Fruit fly (Drosophila melanogaster) whole organism, embryonic: ENCODE data around the gene CG16957.

ENCODE experiments used
- Abd-B ChIP-seq: fragments of 200-800 bp; sonication (Bioruptor generic); optimal IDR thresholded peaks from 2 replicates; lab custom pipeline; 2018; ENCODE audit warnings: missing biosample characterization, mild to moderate bottlenecking, missing genetic modification characterization, moderate library complexity
- CG11093 ChIP-seq: fragments of 200-800 bp; sonication (Bioruptor generic); IDR thresholded peaks from 3 replicates; pipeline ENCODE4 v1.3.6; 2022; ENCODE audit warnings: missing biosample characterization, missing genetic modification characterization
- CG12071 ChIP-seq: fragments of 200-800 bp; sonication (Bioruptor generic); optimal IDR thresholded peaks from 3 replicates; lab custom pipeline; 2018; ENCODE audit warnings: missing biosample characterization, mild to moderate bottlenecking, missing genetic modification characterization
- CG12219 ChIP-seq: fragments of 200-800 bp; sonication (Bioruptor generic); optimal IDR thresholded peaks from 3 replicates; lab custom pipeline; 2018; ENCODE audit warnings: missing biosample characterization, mild to moderate bottlenecking, missing genetic modification characterization
- CG12659 ChIP-seq: fragments of 200-800 bp; sonication (Bioruptor generic); optimal IDR thresholded peaks from 3 replicates; lab custom pipeline; 2017; ENCODE audit warnings: mild to moderate bottlenecking, missing biosample characterization, missing genetic modification reagents, missing genetic modification characterization
- CG12744 ChIP-seq: fragments of 200-800 bp; sonication (Bioruptor generic); optimal IDR thresholded peaks from 2 replicates; lab custom pipeline; 2016; ENCODE audit warnings: missing biosample characterization, missing genetic modification characterization
- CG13624 ChIP-seq: fragments of 200-800 bp; sonication (Bioruptor generic); optimal IDR thresholded peaks from 2 replicates; lab custom pipeline; 2016; ENCODE audit warnings: missing biosample characterization, missing genetic modification characterization
- CG1647 ChIP-seq: fragments of 200-800 bp; sonication (Bioruptor generic); optimal IDR thresholded peaks from 3 replicates; lab custom pipeline; 2016; ENCODE audit warnings: missing biosample characterization, missing genetic modification characterization
- CG17186 ChIP-seq: fragments of 200-800 bp; sonication (Bioruptor generic); optimal IDR thresholded peaks from 3 replicates; lab custom pipeline; 2017; ENCODE audit warnings: missing biosample characterization, missing genetic modification reagents, missing genetic modification characterization
- CG1832 ChIP-seq: fragments of 200-800 bp; sonication (Bioruptor generic); optimal IDR thresholded peaks from 2 replicates; lab custom pipeline; 2017; ENCODE audit warnings: missing biosample characterization, mild to moderate bottlenecking, missing genetic modification characterization, inconsistent platforms
- CG18619 ChIP-seq: fragments of 200-800 bp; sonication (Bioruptor generic); optimal IDR thresholded peaks from 3 replicates; lab custom pipeline; 2017; ENCODE audit warnings: missing biosample characterization, mild to moderate bottlenecking, missing genetic modification characterization
- CG2202 ChIP-seq: fragments of 200-800 bp; sonication (Bioruptor generic); optimal IDR thresholded peaks from 2 replicates; lab custom pipeline; 2018; ENCODE audit warnings: missing biosample characterization, mild to moderate bottlenecking, missing genetic modification characterization
- CG30431 ChIP-seq: fragments of 200-800 bp; sonication (Bioruptor generic); optimal IDR thresholded peaks from 2 replicates; lab custom pipeline; 2017; ENCODE audit warnings: missing biosample characterization, missing genetic modification characterization
- CG31224 ChIP-seq: fragments of 200-800 bp; sonication (Bioruptor generic); IDR thresholded peaks from 2 replicates; pipeline ENCODE4 v1.3.6; 2022; ENCODE audit warnings: missing biosample characterization, missing genetic modification characterization
- CG31441 ChIP-seq: fragments of 200-800 bp; sonication (Bioruptor generic); IDR thresholded peaks from 2 replicates; pipeline ENCODE4 v1.3.6; 2022; ENCODE audit warnings: missing biosample characterization, missing genetic modification characterization
- CG3726 ChIP-seq: fragments of 200-800 bp; sonication (Bioruptor generic); IDR thresholded peaks from 3 replicates; pipeline ENCODE4, ENCODE4 v1.3.6; 2022; ENCODE audit warnings: missing biosample characterization, missing genetic modification characterization
- CG4820 ChIP-seq: fragments of 200-800 bp; sonication (Bioruptor generic); optimal IDR thresholded peaks from 3 replicates; lab custom pipeline; 2016; ENCODE audit warnings: missing biosample characterization, missing genetic modification characterization
- CG6175 ChIP-seq: fragments of 200-800 bp; sonication (Bioruptor generic); IDR thresholded peaks from 3 replicates; pipeline ENCODE4 v1.3.6; 2022; ENCODE audit warnings: missing biosample characterization, missing genetic modification characterization
- CG7928 ChIP-seq: fragments of 200-800 bp; sonication (Bioruptor generic); optimal IDR thresholded peaks from 2 replicates; lab custom pipeline; 2017; ENCODE audit warnings: missing biosample characterization, mild to moderate bottlenecking, missing genetic modification characterization
- D19B ChIP-seq: fragments of 200-800 bp; sonication (Bioruptor generic); optimal IDR thresholded peaks from 2 replicates; lab custom pipeline; 2017; ENCODE audit warnings: missing biosample characterization, mild to moderate bottlenecking, missing genetic modification characterization
- ERR ChIP-seq: fragments of 200-800 bp; sonication (Bioruptor generic); optimal IDR thresholded peaks from 2 replicates; lab custom pipeline; 2016; ENCODE audit warnings: missing biosample characterization, missing genetic modification characterization
- HmgD ChIP-seq: fragments of 200-800 bp; sonication (Bioruptor generic); optimal IDR thresholded peaks from 3 replicates; lab custom pipeline; 2016; ENCODE audit warnings: missing biosample characterization, missing genetic modification characterization
- Hsf ChIP-seq: fragments of 200-800 bp; sonication (Bioruptor generic); optimal IDR thresholded peaks from 3 replicates; lab custom pipeline; 2016; ENCODE audit warnings: missing biosample characterization, missing genetic modification characterization
- Lhr ChIP-seq: fragments of 200-800 bp; sonication (Bioruptor generic); optimal IDR thresholded peaks from 3 replicates; lab custom pipeline; 2017; ENCODE audit warnings: mild to moderate bottlenecking, missing biosample characterization, missing genetic modification reagents, missing genetic modification characterization
- Lim3 ChIP-seq: fragments of 200-800 bp; sonication (Bioruptor generic); IDR thresholded peaks from 2 replicates; pipeline ENCODE4 v1.3.6; 2022; ENCODE audit warnings: missing biosample characterization, missing genetic modification characterization
- MTF-1 ChIP-seq: fragments of 200-800 bp; sonication (Bioruptor generic); optimal IDR thresholded peaks from 2 replicates; lab custom pipeline; 2018; ENCODE audit warnings: missing biosample characterization, mild to moderate bottlenecking, missing genetic modification characterization, borderline replicate concordance
- Meics ChIP-seq: fragments of 200-800 bp; sonication (Bioruptor generic); optimal IDR thresholded peaks from 2 replicates; lab custom pipeline; 2017; ENCODE audit warnings: missing biosample characterization, mild to moderate bottlenecking, missing genetic modification characterization
- Myb ChIP-seq: fragments of 200-800 bp; sonication (Bioruptor generic); optimal IDR thresholded peaks from 2 replicates; lab custom pipeline; 2016; ENCODE audit warnings: missing biosample characterization, missing genetic modification characterization
- NK7.1 ChIP-seq: fragments of 200-800 bp; sonication (Bioruptor generic); optimal IDR thresholded peaks from 3 replicates; lab custom pipeline; 2016; ENCODE audit warnings: missing biosample characterization, missing genetic modification characterization
- Nf-YA ChIP-seq: fragments of 200-800 bp; sonication (Bioruptor generic); IDR thresholded peaks from 2 replicates; pipeline ENCODE4 v1.3.6; 2022; ENCODE audit warnings: missing biosample characterization, missing genetic modification characterization
- Pdp1 ChIP-seq, 2 experiments: fragments of 200-800 bp; sonication (Bioruptor generic); optimal IDR thresholded peaks; 3 replicates each; lab custom pipeline; 2016; ENCODE audit warnings: missing biosample characterization in 2 of 2, missing genetic modification characterization in 2 of 2, mild to moderate bottlenecking in 1 of 2, moderate library complexity in 1 of 2
- Scr ChIP-seq: fragments of 200-800 bp; sonication (Bioruptor generic); IDR thresholded peaks from 2 replicates; pipeline ENCODE4 v1.3.6; 2022; ENCODE audit warnings: missing biosample characterization, missing genetic modification characterization; ENCODE audit not compliant: partially characterized antibody
- az2 ChIP-seq: fragments of 200-800 bp; sonication (Bioruptor generic); optimal IDR thresholded peaks from 3 replicates; lab custom pipeline; 2016; ENCODE audit warnings: missing biosample characterization, missing genetic modification characterization
- dimm ChIP-seq: fragments of 200-800 bp; sonication (Bioruptor generic); IDR thresholded peaks from 2 replicates; pipeline ENCODE4 v1.3.6; 2022; ENCODE audit warnings: missing biosample characterization, missing genetic modification characterization
- dm ChIP-seq: fragments of 200-800 bp; sonication (Bioruptor generic); optimal IDR thresholded peaks from 3 replicates; lab custom pipeline; 2016; ENCODE audit warnings: missing biosample characterization, missing genetic modification characterization
- en ChIP-seq: fragments of 200-800 bp; sonication (Bioruptor generic); optimal IDR thresholded peaks from 2 replicates; lab custom pipeline; 2016; ENCODE audit warnings: missing biosample characterization, missing genetic modification characterization
- fd102C ChIP-seq: fragments of 200-800 bp; sonication (Bioruptor generic); optimal IDR thresholded peaks from 2 replicates; lab custom pipeline; 2018; ENCODE audit warnings: missing biosample characterization, mild to moderate bottlenecking, missing genetic modification characterization, moderate library complexity
- fd64A ChIP-seq: fragments of 200-800 bp; sonication (Bioruptor generic); optimal IDR thresholded peaks from 3 replicates; lab custom pipeline; 2018; ENCODE audit warnings: missing biosample characterization, mild to moderate bottlenecking, missing genetic modification characterization
- gcm2 ChIP-seq: fragments of 200-800 bp; sonication (Bioruptor generic); optimal IDR thresholded peaks from 2 replicates; lab custom pipeline; 2016; ENCODE audit warnings: missing biosample characterization, missing genetic modification characterization
- hkb ChIP-seq, 2 experiments: fragments of 200-800 bp in 1 of 2; fragments of >200 bp in 1 of 2; sonication (Bioruptor generic) in 1 of 2; IDR thresholded peaks in 1 of 2; optimal IDR thresholded peaks in 1 of 2; 2 replicates each; pipeline versions ENCODE4 v1.3.6 to Lab custom; 2017 to 2022; ENCODE audit warnings: missing biosample characterization in 1 of 2, missing genetic modification characterization in 1 of 2
- ken ChIP-seq: fragments of 200-800 bp; sonication (Bioruptor generic); IDR thresholded peaks from 3 replicates; pipeline ENCODE4 v1.3.6; 2022; ENCODE audit warnings: missing biosample characterization, missing genetic modification characterization
- shn ChIP-seq: fragments of 200-800 bp; sonication (Bioruptor generic); optimal IDR thresholded peaks from 3 replicates; lab custom pipeline; 2016; ENCODE audit warnings: missing biosample characterization, missing genetic modification characterization
- sim ChIP-seq: fragments of 200-800 bp; sonication (Bioruptor generic); IDR thresholded peaks from 2 replicates; pipeline ENCODE4 v1.3.6; 2022; ENCODE audit warnings: missing biosample characterization, missing genetic modification characterization
- sima ChIP-seq: fragments of 200-800 bp; sonication (Bioruptor generic); optimal IDR thresholded peaks from 2 replicates; lab custom pipeline; 2016; ENCODE audit warnings: missing biosample characterization, missing genetic modification characterization
- stc ChIP-seq: fragments of 200-800 bp; sonication (Bioruptor generic); IDR thresholded peaks from 2 replicates; pipeline ENCODE4 v1.3.6; 2022; ENCODE audit warnings: missing biosample characterization, missing genetic modification characterization
- tll ChIP-seq, 2 experiments: fragments of 200-800 bp in 1 of 2; fragments of >200 bp in 1 of 2; sonication (Bioruptor generic) in 1 of 2; optimal IDR thresholded peaks; 2 replicates each; lab custom pipeline; 2017 to 2019; ENCODE audit warnings: missing biosample characterization in 2 of 2, missing genetic modification characterization in 2 of 2, mild to moderate bottlenecking in 1 of 2, moderate library complexity in 1 of 2
- toy ChIP-seq: fragments of 200-800 bp; sonication (Bioruptor generic); IDR thresholded peaks from 2 replicates; pipeline ENCODE4 v1.3.6; 2022; ENCODE audit warnings: missing biosample characterization, missing genetic modification characterization
- trh ChIP-seq: fragments of 200-800 bp; sonication (Bioruptor generic); optimal IDR thresholded peaks from 2 replicates; lab custom pipeline; 2016; ENCODE audit warnings: missing biosample characterization, missing genetic modification characterization
- tup ChIP-seq: fragments of 200-800 bp; sonication (Bioruptor generic); optimal IDR thresholded peaks from 2 replicates; lab custom pipeline; 2016; ENCODE audit warnings: missing biosample characterization, mild to moderate bottlenecking, missing genetic modification characterization, moderate library complexity
- vnd ChIP-seq: fragments of 200-800 bp; sonication (Bioruptor generic); IDR thresholded peaks from 3 replicates; pipeline ENCODE4 v1.3.6; 2022; ENCODE audit warnings: missing biosample characterization, missing genetic modification characterization; ENCODE audit not compliant: partially characterized antibody
- zfh1 ChIP-seq: fragments of 200-800 bp; sonication (Bioruptor generic); IDR thresholded peaks from 3 replicates; pipeline ENCODE4 v1.3.6; 2022; ENCODE audit warnings: missing biosample characterization, missing genetic modification characterization

CG16957 gene

dm6 chr2L:13398614-13399161 lies 2.7 kb upstream of the CG16957 start, which contains the start of the genes CG10859 and CG7110 (continued):
- TF ChIP-seq dimm (no peak), CG7928 (GFP tag; lab: Kevin White, UChicago) (no peak), ERR (GFP tag; lab: Kevin White, UChicago) (no peak), CG4820 (GFP tag; lab: Kevin White, UChicago) (no peak), ken (GFP tag; lab: Robert Waterston, UW) (no peak), CG13624 (peak; percentile 7), CG18619 (GFP tag; lab: Kevin White, UChicago) (peak; percentile 65), Scr (GFP tag; lab: Robert Waterston, UW) (no peak), HmgD (GFP tag; lab: Kevin White, UChicago) (no peak), CG1647 (GFP tag; lab: Kevin White, UChicago) (no peak), fd102C (peak; percentile 7), D19B (GFP tag; lab: Kevin White, UChicago) (no peak), CG12659 (GFP tag; lab: Kevin White, UChicago) (peak; percentile 80), CG30431 (GFP tag; lab: Kevin White, UChicago) (no peak), hkb (optimal IDR thresholded peaks at IDR 0.05; lab: Kevin White, UChicago) (no peak), hkb (GFP tag; IDR thresholded peaks at IDR 0.05; lab: Robert Waterston, UW) (peak; percentile 53), CG3726 (no peak), CG17186 (GFP tag; lab: Kevin White, UChicago) (peak; percentile 99), sim (GFP tag; lab: Robert Waterston, UW) (no peak), tup (no peak), CG12071 (peak; percentile 42), Meics (GFP tag; lab: Kevin White, UChicago) (peak; percentile 79), tll (GFP tag; optimal IDR thresholded peaks at IDR 0.05; lab: Kevin White, UChicago) (no peak), CG6175 (GFP tag; lab: Robert Waterston, UW) (no peak), vnd (GFP tag; lab: Robert Waterston, UW) (no peak), az2 (GFP tag; lab: Kevin White, UChicago) (no peak), MTF-1 (GFP tag; lab: Kevin White, UChicago) (peak; percentile 39), CG1832 (GFP tag; lab: Kevin White, UChicago) (no peak), NK7.1 (GFP tag; lab: Kevin White, UChicago) (no peak), Hsf (GFP tag; lab: Kevin White, UChicago) (peak; percentile 31), Lim3 (GFP tag; lab: Robert Waterston, UW) (no peak), Pdp1 (GFP tag; optimal IDR thresholded peaks at IDR 0.05; lab: Kevin White, UChicago) (peak in 1 of 2 experiments; percentile 27), CG31224 (GFP tag; lab: Robert Waterston, UW) (no peak), Nf-YA (no peak), CG31441 (peak; percentile 55; the same call in 1 of the 2 replicates), CG11093 (GFP tag; lab: Robert Waterston, UW) (no peak), CG12744 (GFP tag; lab: Kevin White, UChicago) (no peak), Myb (peak; percentile 29), fd64A (GFP tag; lab: Kevin White, UChicago) (no peak), zfh1 (GFP tag; lab: Robert Waterston, UW) (no peak), CG12219 (GFP tag; lab: Kevin White, UChicago) (peak; percentile 1), toy (GFP tag; lab: Robert Waterston, UW) (no peak), en (GFP tag; lab: Kevin White, UChicago) (no peak), trh (no peak), dm (GFP tag; lab: Kevin White, UChicago) (peak; percentile 60), shn (GFP tag; lab: Kevin White, UChicago) (no peak), Lhr (GFP tag; lab: Kevin White, UChicago) (peak; percentile 50), CG2202 (peak; percentile 43), gcm2 (GFP tag; lab: Kevin White, UChicago) (no peak), Abd-B (no peak), stc (GFP tag; lab: Robert Waterston, UW) (no peak), sima (GFP tag; lab: Kevin White, UChicago) (no peak)
